Fruit fly (Drosophila melanogaster) whole organism, prepupa: ENCODE data around the gene ebi.

Experiments used
- CG11902 ChIP-seq: fragments of 200-800 bp; sonication (Bioruptor generic); optimal IDR thresholded peaks from 3 replicates; lab custom pipeline; 2016; ENCODE audit warnings: missing biosample characterization, missing genetic modification characterization
- CG3032 ChIP-seq: fragments of 200-800 bp; optimal IDR thresholded peaks from 2 replicates; lab custom pipeline; 2019; ENCODE audit warnings: missing biosample characterization, mild to moderate bottlenecking, missing genetic modification characterization, moderate library complexity
- CG31627 ChIP-seq: fragments of 200-800 bp; sonication (Bioruptor generic); optimal IDR thresholded peaks from 3 replicates; lab custom pipeline; 2016; ENCODE audit warnings: missing biosample characterization, missing genetic modification characterization
- CG32006 ChIP-seq: fragments of 200-800 bp; sonication (Bioruptor generic); optimal IDR thresholded peaks from 3 replicates; lab custom pipeline; 2017; ENCODE audit warnings: missing biosample characterization, mild to moderate bottlenecking, missing genetic modification characterization
- CG6854 ChIP-seq: fragments of 200-800 bp; sonication (Bioruptor generic); optimal IDR thresholded peaks from 2 replicates; lab custom pipeline; 2017; ENCODE audit warnings: missing biosample characterization, mild to moderate bottlenecking, missing genetic modification characterization
- Eip75B ChIP-seq: fragments of 200-800 bp; sonication (Bioruptor generic); optimal IDR thresholded peaks from 3 replicates; lab custom pipeline; 2016; ENCODE audit warnings: missing biosample characterization, missing genetic modification characterization
- Hr4 ChIP-seq: fragments of 200-800 bp; sonication (Bioruptor generic); optimal IDR thresholded peaks from 3 replicates; lab custom pipeline; 2016; ENCODE audit warnings: missing biosample characterization, missing genetic modification characterization
- Sox15 ChIP-seq: fragments of 200-800 bp; sonication (Bioruptor generic); optimal IDR thresholded peaks from 3 replicates; lab custom pipeline; 2016; ENCODE audit warnings: missing biosample characterization, missing genetic modification characterization
- achi ChIP-seq: fragments of 200-800 bp; sonication (Bioruptor generic); optimal IDR thresholded peaks from 3 replicates; lab custom pipeline; 2016; ENCODE audit warnings: missing biosample characterization, missing genetic modification characterization
- net ChIP-seq: fragments of 200-800 bp; sonication (Bioruptor generic); optimal IDR thresholded peaks from 3 replicates; lab custom pipeline; 2016; ENCODE audit warnings: missing biosample characterization, missing genetic modification characterization

DNA sequence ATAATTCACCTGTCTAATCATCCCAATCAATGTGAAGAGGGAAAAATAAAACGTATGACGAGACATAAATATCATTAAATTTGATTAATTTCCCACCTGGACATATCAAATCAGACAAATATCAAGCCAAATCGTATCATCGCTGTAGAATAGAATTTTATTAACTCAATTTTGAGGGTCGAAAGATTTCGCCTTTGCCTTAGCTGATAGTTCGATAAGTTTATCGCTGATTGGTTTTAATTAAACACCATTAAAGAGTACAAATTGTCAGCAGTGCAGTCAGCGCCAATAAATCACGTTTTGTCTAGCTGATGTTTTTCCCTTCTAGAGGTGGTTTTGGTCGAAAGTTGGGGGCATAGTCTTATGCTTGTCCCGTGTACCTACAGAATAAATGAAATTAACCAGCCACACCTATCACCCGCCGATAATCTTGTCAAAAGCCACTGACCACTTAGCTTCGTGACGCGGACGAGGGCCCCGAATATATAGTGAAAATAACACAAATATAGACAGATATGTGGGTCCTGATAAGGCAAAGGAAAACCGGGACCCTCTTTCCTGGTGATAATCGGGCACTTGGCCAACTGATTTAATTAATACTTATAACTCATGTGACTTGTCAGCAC lies 35.9 kb upstream of the ebi start:
- TF ChIP-seq CG3032 (tag; lab: Kevin White, UChicago), result no peak
- no peak for TF ChIP-seq CG32006
- no peak for TF ChIP-seq Sox15
- no peak for TF ChIP-seq Eip75B
- no peak for TF ChIP-seq CG11902
- TF ChIP-seq achi (GFP tag; lab: Kevin White, UChicago), result no peak
- no peak for TF ChIP-seq net (GFP tag; lab: Kevin White, UChicago)
- no peak for TF ChIP-seq CG6854 (GFP tag; lab: Kevin White, UChicago)
- no peak for TF ChIP-seq Hr4 (GFP tag; lab: Kevin White, UChicago)
- no peak for TF ChIP-seq CG31627
